Worm (Caenorhabditis elegans): Measurements from ENCODE around the gene egg-3.

The egg-3 gene

ce11 chrII:10849903-10850302 lies 34.3 kb downstream of the egg-3 start, which contains the start of gene M106.2:
TSS of gene M106.2 (minus strand) at chrII:10850003.
- TF ChIP-seq R02D3.7 (tag; optimal IDR thresholded peaks at IDR 0.05) (no peak), ceh-16 (tag; optimal IDR thresholded peaks at IDR 0.05) (no peak), mml-1 (tag; optimal IDR thresholded peaks at IDR 0.05) (no peak), skn-1 (tag; optimal IDR thresholded peaks at IDR 0.05) (no peak), pqm-1 (tag; optimal IDR thresholded peaks at IDR 0.05) (no peak)

- no peak for TF ChIP-seq nhr-23 (tag; optimal IDR thresholded peaks at IDR 0.05)
- no peak for TF ChIP-seq zag-1 (tag; optimal IDR thresholded peaks at IDR 0.05)
- TF ChIP-seq hmg-11 (tag; optimal IDR thresholded peaks at IDR 0.05): no peak
- TF ChIP-seq fos-1 (tag; optimal IDR thresholded peaks at IDR 0.05): no peak
- TF ChIP-seq nhr-11 (tag; optimal IDR thresholded peaks at IDR 0.05): no peak
- TF ChIP-seq mml-1 (tag; optimal IDR thresholded peaks at IDR 0.05): no peak
- no peak for TF ChIP-seq elt-1 (tag; optimal IDR thresholded peaks at IDR 0.05)
- TF ChIP-seq elt-2 (tag; optimal IDR thresholded peaks at IDR 0.05): no peak
- TF ChIP-seq ceh-28 (tag; optimal IDR thresholded peaks at IDR 0.05): no peak
- no peak for TF ChIP-seq skn-1 (tag; optimal IDR thresholded peaks at IDR 0.05)
These were observed 37.2 kb downstream of the egg-3 start for ce11 chrII:10847057-10847456.

ce11 chrII:10843527-10843926 lies 40.7 kb downstream of the egg-3 start, which contains the start of gene M106.8:
TSS of gene M106.8 (minus strand) at chrII:10843627.
- no peak for TF ChIP-seq ceh-9 (tag; optimal IDR thresholded peaks at IDR 0.05)
- TF ChIP-seq snpc-4 (tag; optimal IDR thresholded peaks at IDR 0.05): no peak
- TF ChIP-seq sea-2 (GFP tag; optimal IDR thresholded peaks at IDR 0.05): no peak
- no peak for TF ChIP-seq nhr-43 (tag; optimal IDR thresholded peaks at IDR 0.05; ENCODE audit: poor library complexity, severe bottlenecking)
- TF ChIP-seq lsy-12 (tag; optimal IDR thresholded peaks at IDR 0.05): no peak
- TF ChIP-seq fos-1 (tag; optimal IDR thresholded peaks at IDR 0.05): no peak
- TF ChIP-seq nhr-67 (tag; optimal IDR thresholded peaks at IDR 0.05): no peak
- TF ChIP-seq pqm-1 (tag; optimal IDR thresholded peaks at IDR 0.05): no peak
- TF ChIP-seq nhr-237 (tag; optimal IDR thresholded peaks at IDR 0.05): no peak
- TF ChIP-seq elt-2 (tag; optimal IDR thresholded peaks at IDR 0.05): no peak
- TF ChIP-seq ZK546.5 (tag; optimal IDR thresholded peaks at IDR 0.05): no peak
- TF ChIP-seq nhr-11 (tag; optimal IDR thresholded peaks at IDR 0.05): no peak
- TF ChIP-seq ztf-4 (tag; optimal IDR thresholded peaks at IDR 0.05): no peak
- no peak for TF ChIP-seq mdl-1 (tag; optimal IDR thresholded peaks at IDR 0.05)
- no peak for TF ChIP-seq eor-1 (tag; optimal IDR thresholded peaks at IDR 0.05)

- TF ChIP-seq nhr-11 (tag; optimal IDR thresholded peaks at IDR 0.05) (peak; percentile 46), ama-1 (optimal IDR thresholded peaks at IDR 0.05) (peak; percentile 52), elt-1 (tag; optimal IDR thresholded peaks at IDR 0.05) (no peak), nhr-12 (tag; optimal IDR thresholded peaks at IDR 0.05) (no peak), lin-15B (tag; optimal IDR thresholded peaks at IDR 0.05) (peak; percentile 45), R02D3.7 (tag; optimal IDR thresholded peaks at IDR 0.05) (peak; percentile 43), elt-3 (tag; optimal IDR thresholded peaks at IDR 0.05) (peak in 1 of 3 experiments; percentile 81), ceh-28 (tag; optimal IDR thresholded peaks at IDR 0.05) (no peak), ztf-11 (tag; optimal IDR thresholded peaks at IDR 0.05) (peak; percentile 28), elt-2 (tag; optimal IDR thresholded peaks at IDR 0.05) (peak; percentile 58), nhr-28 (tag; optimal IDR thresholded peaks at IDR 0.05) (no peak), nhr-23 (tag; optimal IDR thresholded peaks at IDR 0.05) (peak; percentile 44), lsy-12 (tag; optimal IDR thresholded peaks at IDR 0.05) (peak; percentile 74), egl-5 (tag; optimal IDR thresholded peaks at IDR 0.05) (no peak), lin-39 (tag; optimal IDR thresholded peaks at IDR 0.05) (peak; percentile 94), pqm-1 (tag; optimal IDR thresholded peaks at IDR 0.05) (peak; percentile 36), snpc-4 (tag; optimal IDR thresholded peaks at IDR 0.05) (peak; percentile 20), mdl-1 (tag; optimal IDR thresholded peaks at IDR 0.05) (no peak), nhr-25 (tag; optimal IDR thresholded peaks at IDR 0.05) (peak; percentile 71), aly-2 (tag; optimal IDR thresholded peaks at IDR 0.05) (no peak), pha-4 (tag; optimal IDR thresholded peaks at IDR 0.05) (peak; percentile 78), hmg-11 (tag; optimal IDR thresholded peaks at IDR 0.05) (peak; percentile 90), nfya-1 (tag; optimal IDR thresholded peaks at IDR 0.05; ENCODE audit: insufficient read depth) (peak; percentile 79), eor-1 (tag; optimal IDR thresholded peaks at IDR 0.05) (no peak), egl-27 (tag; optimal IDR thresholded peaks at IDR 0.05) (no peak), ztf-4 (tag; optimal IDR thresholded peaks at IDR 0.05) (peak; percentile 68), skn-1 (tag; optimal IDR thresholded peaks at IDR 0.05) (peak; percentile 12), ZK546.5 (tag; optimal IDR thresholded peaks at IDR 0.05) (no peak), ceh-16 (tag; optimal IDR thresholded peaks at IDR 0.05) (no peak), fkh-2 (tag; optimal IDR thresholded peaks at IDR 0.05) (no peak), nhr-77 (tag; optimal IDR thresholded peaks at IDR 0.05) (peak; percentile 77), fos-1 (tag; optimal IDR thresholded peaks at IDR 0.05) (no peak), zag-1 (tag; optimal IDR thresholded peaks at IDR 0.05) (no peak), tbx-2 (tag; optimal IDR thresholded peaks at IDR 0.05) (peak; percentile 62), nhr-43 (tag; optimal IDR thresholded peaks at IDR 0.05; ENCODE audit: poor library complexity, severe bottlenecking) (peak; percentile 83), nhr-76 (tag; optimal IDR thresholded peaks at IDR 0.05) (no peak), ceh-82 (tag; optimal IDR thresholded peaks at IDR 0.05) (no peak), ceh-9 (tag; optimal IDR thresholded peaks at IDR 0.05) (no peak), unc-39 (tag; optimal IDR thresholded peaks at IDR 0.05) (no peak), nhr-237 (tag; optimal IDR thresholded peaks at IDR 0.05) (no peak), fkh-10 (GFP tag; optimal IDR thresholded peaks at IDR 0.05) (peak; percentile 8), sea-2 (GFP tag; optimal IDR thresholded peaks at IDR 0.05) (no peak)
These were observed 44.2 kb downstream of the egg-3 start for ce11 chrII:10840067-10840466.
